Fruit fly (Drosophila melanogaster): Measurements from ENCODE around the gene mRRF1.

DNA sequence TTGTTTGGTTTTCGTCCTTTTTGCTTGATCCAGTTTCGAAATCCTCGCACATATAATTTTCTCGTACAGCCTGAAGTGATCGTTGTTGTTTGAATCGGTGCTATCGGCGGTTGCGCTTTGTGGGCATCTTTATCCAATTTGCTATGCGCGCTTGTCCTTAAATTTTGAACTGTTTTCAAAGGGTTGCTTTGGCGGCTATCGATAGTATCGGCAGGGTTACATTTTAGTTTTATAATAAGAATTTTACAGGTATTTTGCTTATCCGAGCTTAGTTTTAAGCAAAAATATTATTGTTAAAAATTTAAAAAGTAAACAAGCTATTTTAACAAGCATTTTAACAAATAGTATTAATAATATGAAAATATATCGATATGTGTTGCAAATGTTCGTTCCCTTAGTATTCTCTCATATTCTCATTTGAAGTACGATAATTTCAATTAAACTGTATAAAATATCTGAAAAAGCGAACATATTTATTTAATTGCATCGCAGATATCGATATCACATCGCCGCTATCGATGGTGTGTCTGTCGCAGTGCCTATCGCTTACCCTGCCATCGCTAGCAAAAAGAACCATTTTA lies 2.8 kb downstream of the mRRF1 start, which contains the start of the genes Klp67A and CG4452:
- TF ChIP-seq Dfd (GFP tag; optimal IDR thresholded peaks at IDR 0.05) (no peak), Jra (GFP tag; optimal IDR thresholded peaks at IDR 0.05) (peak; percentile 68), Abd-B (GFP tag; optimal IDR thresholded peaks at IDR 0.05) (no peak)

Measured in whole organism, wandering third instar larva.